Worm (Caenorhabditis elegans) whole organism, L4 larva: ENCODE data around the gene T21B6.3.
A peak's percentile ranks its signal among the peaks of the same experiment; 100 is the strongest.

Experiments used
- D1046.2 ChIP-seq: fragments of 200-800 bp; sonication (Bioruptor generic); IDR thresholded peaks from 2 replicates; pipeline ENCODE4 v1.3.6; 2022; ENCODE audit warnings: missing genetic modification characterization, missing compliant biosample characterization
- F37D6.2 ChIP-seq: sonication (generic microtip); optimal IDR thresholded peaks from 2 replicates; lab custom pipeline; 2016; ENCODE audit warnings: mild to moderate bottlenecking, missing genetic modification characterization, missing compliant biosample characterization
- F44E2.7 ChIP-seq: fragments of 200-800 bp; sonication (Bioruptor generic); IDR thresholded peaks from 2 replicates; pipeline ENCODE4 v2.1.2; 2022; ENCODE audit warnings: missing genetic modification characterization, missing compliant biosample characterization
- ZK337.2 ChIP-seq: fragments of 200-800 bp; sonication (Bioruptor generic); IDR thresholded peaks from 2 replicates; pipeline ENCODE4 v1.3.6; 2022; ENCODE audit warnings: missing genetic modification reagents, missing genetic modification characterization, missing compliant biosample characterization
- aha-1 ChIP-seq: fragments of 150-350 bp; peaks from one replicate; lab custom pipeline; 2014; ENCODE audit warnings: missing biosample characterization, missing genetic modification characterization
- arid-1 ChIP-seq: fragments of 200-800 bp; sonication (Bioruptor generic); conservative IDR thresholded peaks from 2 replicates; pipeline ENCODE4 v1.3.6; 2022; ENCODE audit warnings: missing genetic modification reagents, missing genetic modification characterization, missing compliant biosample characterization
- attf-4 ChIP-seq: sonication (generic microtip); optimal IDR thresholded peaks from 3 replicates; lab custom pipeline; 2017; ENCODE audit warnings: missing biosample characterization, missing genetic modification characterization
- ceh-20 ChIP-seq: fragments of 200-800 bp; sonication (Bioruptor generic); IDR thresholded peaks from 2 replicates; pipeline ENCODE4 v1.3.6; 2022; ENCODE audit warnings: missing genetic modification reagents, missing genetic modification characterization, missing compliant biosample characterization
- ceh-28 ChIP-seq: fragments of 150-350 bp; optimal IDR thresholded peaks from 2 replicates; lab custom pipeline; 2014; ENCODE audit warnings: missing biosample characterization, missing genetic modification reagents, missing genetic modification characterization
- ceh-32 ChIP-seq: sonication (generic microtip); optimal IDR thresholded peaks from 2 replicates; lab custom pipeline; 2016; ENCODE audit warnings: mild to moderate bottlenecking, missing genetic modification characterization, missing compliant biosample characterization; ENCODE audit not compliant: poor library complexity
- ceh-44 ChIP-seq: fragments of 200-800 bp; sonication (Bioruptor generic); IDR thresholded peaks from 2 replicates; pipeline ENCODE4 v1.3.6; 2022; ENCODE audit warnings: missing genetic modification reagents, missing genetic modification characterization, missing compliant biosample characterization
- ctbp-1 ChIP-seq: fragments of 200-800 bp; sonication (Bioruptor generic); IDR thresholded peaks from 2 replicates; pipeline ENCODE4 v1.3.6; 2022; ENCODE audit warnings: missing genetic modification reagents, missing genetic modification characterization, missing compliant biosample characterization
- daf-12 ChIP-seq: fragments of 150-350 bp; optimal IDR thresholded peaks from 2 replicates; lab custom pipeline; 2014; ENCODE audit warnings: missing biosample characterization, missing genetic modification reagents, missing genetic modification characterization
- daf-16 ChIP-seq, 3 experiments: sonication (generic microtip); optimal IDR thresholded peaks; 2 replicates each; lab custom pipeline; 2016 to 2017; ENCODE audit warnings: missing genetic modification characterization in 3 of 3, missing genetic modification reagents in 3 of 3, mild to moderate bottlenecking in 2 of 3, missing compliant biosample characterization in 2 of 3, missing biosample characterization in 1 of 3, moderate library complexity in 1 of 3
- daf-8 ChIP-seq: fragments of 200-800 bp; sonication (Bioruptor generic); IDR thresholded peaks from 2 replicates; pipeline ENCODE4 v1.3.6; 2022; ENCODE audit warnings: missing genetic modification characterization, missing compliant biosample characterization
- duxl-1 ChIP-seq: sonication (generic microtip); optimal IDR thresholded peaks from 2 replicates; lab custom pipeline; 2016; ENCODE audit warnings: mild to moderate bottlenecking, missing genetic modification characterization, moderate library complexity, missing compliant biosample characterization; ENCODE audit not compliant: poor library complexity
- dve-1 ChIP-seq: sonication (generic microtip); optimal IDR thresholded peaks from 2 replicates; lab custom pipeline; 2017; ENCODE audit warnings: antibody characterized with exemption, mild to moderate bottlenecking, missing genetic modification characterization, missing compliant biosample characterization; ENCODE audit not compliant: insufficient read depth
- egl-43 ChIP-seq: fragments of 200-800 bp; sonication (Bioruptor generic); IDR thresholded peaks from 2 replicates; pipeline ENCODE4 v1.3.6; 2022; ENCODE audit warnings: missing genetic modification reagents, missing genetic modification characterization, missing compliant biosample characterization
- fos-1 ChIP-seq: fragments of 150-350 bp; optimal IDR thresholded peaks from 2 replicates; lab custom pipeline; 2014; ENCODE audit warnings: missing biosample characterization, missing genetic modification characterization
- hlh-11 ChIP-seq: fragments of 200-800 bp; sonication (Bioruptor generic); optimal IDR thresholded peaks from 2 replicates; lab custom pipeline; 2018; ENCODE audit warnings: mild to moderate bottlenecking, missing genetic modification characterization, missing compliant biosample characterization
- hlh-30 ChIP-seq: sonication (generic microtip); optimal IDR thresholded peaks from 2 replicates; lab custom pipeline; 2017; ENCODE audit warnings: antibody characterized with exemption, mild to moderate bottlenecking, missing genetic modification characterization, missing compliant biosample characterization; ENCODE audit not compliant: insufficient read depth
- lin-15B ChIP-seq: fragments of 150-350 bp; sonication (generic microtip); optimal IDR thresholded peaks from 3 replicates; lab custom pipeline; 2014; ENCODE audit warnings: missing biosample characterization, missing genetic modification characterization
- madf-9 ChIP-seq: fragments of 200-800 bp; sonication (Bioruptor generic); conservative IDR thresholded peaks from 2 replicates; pipeline ENCODE4 v1.3.6; 2022; ENCODE audit warnings: missing genetic modification reagents, missing genetic modification characterization, missing compliant biosample characterization
- mdl-1 ChIP-seq, 2 experiments: fragments of 150-350 bp in 1 of 2; sonication (generic microtip) in 1 of 2; optimal IDR thresholded peaks; 2 replicates each; lab custom pipeline; 2014 to 2017; ENCODE audit warnings: missing biosample characterization in 2 of 2, missing genetic modification characterization in 2 of 2
- nhr-237 ChIP-seq: sonication (generic microtip); optimal IDR thresholded peaks from 2 replicates; lab custom pipeline; 2017; ENCODE audit warnings: missing biosample characterization, missing genetic modification characterization
- nhr-28 ChIP-seq: fragments of 150-350 bp; optimal IDR thresholded peaks from 2 replicates; lab custom pipeline; 2014; ENCODE audit warnings: missing biosample characterization, missing genetic modification characterization
- nhr-42 ChIP-seq: fragments of 200-800 bp; sonication (Bioruptor generic); IDR thresholded peaks from 2 replicates; pipeline ENCODE4 v1.3.6; 2022; ENCODE audit warnings: missing genetic modification characterization, missing compliant biosample characterization
- nhr-48 ChIP-seq: sonication (generic microtip); optimal IDR thresholded peaks from 2 replicates; lab custom pipeline; 2016; ENCODE audit warnings: mild to moderate bottlenecking, missing genetic modification characterization, missing compliant biosample characterization
- pha-4 ChIP-seq, 2 experiments: fragments of 150-350 bp in 1 of 2; fragments of 200-800 bp in 1 of 2; sonication (Bioruptor generic) in 1 of 2; IDR thresholded peaks in 1 of 2; optimal IDR thresholded peaks in 1 of 2; 2 replicates each; pipeline versions ENCODE4 v1.3.6 to Lab custom; 2014 to 2022; ENCODE audit warnings: missing genetic modification characterization in 2 of 2, missing genetic modification reagents in 2 of 2, missing biosample characterization in 1 of 2, missing compliant biosample characterization in 1 of 2
- php-3 ChIP-seq: fragments of 200-800 bp; sonication (Bioruptor generic); IDR thresholded peaks from 2 replicates; pipeline ENCODE4 v1.3.6; 2022; ENCODE audit warnings: missing genetic modification reagents, missing genetic modification characterization, missing compliant biosample characterization
- pqm-1 ChIP-seq: sonication (generic microtip); optimal IDR thresholded peaks from 2 replicates; lab custom pipeline; 2017; ENCODE audit warnings: missing biosample characterization, missing genetic modification characterization
- saeg-2 ChIP-seq: fragments of 200-800 bp; sonication (Bioruptor generic); IDR thresholded peaks from 2 replicates; pipeline ENCODE4 v1.3.6; 2022; ENCODE audit warnings: missing genetic modification reagents, missing genetic modification characterization, missing compliant biosample characterization
- sdz-12 ChIP-seq: fragments of 200-800 bp; sonication (Bioruptor generic); optimal IDR thresholded peaks from 2 replicates; lab custom pipeline; 2018; ENCODE audit warnings: mild to moderate bottlenecking, missing genetic modification characterization, missing compliant biosample characterization
- snpc-1.2 ChIP-seq: fragments of 200-800 bp; sonication (Bioruptor generic); IDR thresholded peaks from 2 replicates; pipeline ENCODE4 v1.3.6; 2022; ENCODE audit warnings: missing genetic modification reagents, missing genetic modification characterization, missing compliant biosample characterization
- spr-1 ChIP-seq: sonication (generic microtip); optimal IDR thresholded peaks from 2 replicates; lab custom pipeline; 2016; ENCODE audit warnings: mild to moderate bottlenecking, missing genetic modification characterization, missing compliant biosample characterization
- unc-130 ChIP-seq: sonication (generic microtip); optimal IDR thresholded peaks from 2 replicates; lab custom pipeline; 2016; ENCODE audit warnings: missing genetic modification reagents, missing genetic modification characterization, missing compliant biosample characterization
- unc-39 ChIP-seq: sonication (generic microtip); optimal IDR thresholded peaks from 2 replicates; lab custom pipeline; 2017; ENCODE audit warnings: missing biosample characterization, missing genetic modification characterization
- unc-62 ChIP-seq, 3 experiments: fragments of 150-350 bp in 1 of 3; sonication (generic microtip); optimal IDR thresholded peaks in 2 of 3; peaks in 1 of 3; 1 replicate in 1 of 3; 2 replicates in 2 of 3; lab custom pipeline; 2014 to 2017; ENCODE audit warnings: missing biosample characterization in 3 of 3, missing genetic modification characterization in 3 of 3, missing genetic modification reagents in 3 of 3, missing genotype in 1 of 3
- vab-7 ChIP-seq: fragments of 200-800 bp; sonication (Bioruptor generic); IDR thresholded peaks from 2 replicates; pipeline ENCODE4 v1.3.6; 2022; ENCODE audit warnings: missing genetic modification reagents, missing genetic modification characterization, missing compliant biosample characterization
- zfp-3 ChIP-seq: fragments of 200-800 bp; sonication (Bioruptor generic); conservative IDR thresholded peaks from 2 replicates; pipeline ENCODE4 v1.3.6; 2022; ENCODE audit warnings: missing genetic modification reagents, missing genetic modification characterization, missing compliant biosample characterization
- zip-2 ChIP-seq: fragments of 150-350 bp; optimal IDR thresholded peaks from 2 replicates; lab custom pipeline; 2014; ENCODE audit warnings: missing biosample characterization, missing genetic modification characterization
- ztf-11 ChIP-seq: fragments of 150-350 bp; optimal IDR thresholded peaks from 2 replicates; lab custom pipeline; 2014; ENCODE audit warnings: missing biosample characterization, missing genetic modification characterization

T21B6.3 gene

DNA sequence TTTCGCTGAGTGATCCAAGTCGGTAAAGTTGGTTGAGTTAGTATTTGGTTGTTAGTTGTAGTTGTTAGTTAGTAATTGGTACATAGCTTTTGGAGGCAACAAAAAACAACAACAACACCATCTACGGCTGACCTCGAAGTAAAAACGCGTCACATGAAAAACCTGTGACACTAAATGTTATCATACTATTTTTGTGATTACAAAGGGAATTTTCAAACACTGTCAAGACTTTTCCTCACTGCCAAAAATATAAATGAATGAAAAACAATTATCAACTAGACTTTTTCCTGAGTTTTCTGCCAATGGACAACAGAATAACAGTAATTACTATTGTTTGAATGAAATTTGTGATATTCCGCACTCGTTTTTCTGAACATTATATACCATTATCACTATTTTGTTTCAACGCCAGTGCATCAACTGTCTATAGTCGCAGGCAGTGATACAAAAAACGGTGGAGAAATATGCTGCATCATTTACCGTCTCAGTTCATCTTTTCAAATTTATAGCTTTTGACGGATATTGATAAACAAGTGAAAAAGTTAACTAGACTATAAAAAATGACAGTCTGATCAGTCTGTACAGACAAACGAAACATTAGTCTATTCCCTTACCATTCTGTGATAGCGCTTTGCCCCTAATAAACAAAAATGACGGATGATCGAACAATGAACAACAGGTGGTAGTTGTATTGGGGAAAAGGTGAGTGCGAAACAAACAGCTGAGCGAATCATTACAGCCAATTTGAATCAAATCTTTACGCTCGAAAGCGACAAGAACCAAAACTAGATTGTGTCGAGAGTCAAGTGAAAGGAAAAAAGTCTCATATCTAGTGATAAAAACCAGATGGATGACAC lies 34.1 kb downstream of the T21B6.3 start:
- no peak for TF ChIP-seq zip-2 (tag; lab: Kevin White, UChicago)
- no peak for TF ChIP-seq F44E2.7
- 0 out of 2 replicates have a peak, but pooled peaks have one; percentile 18 for TF ChIP-seq php-3
- TF ChIP-seq ceh-20, result no peak
- no peak for TF ChIP-seq ztf-11
- TF ChIP-seq egl-43 (GFP tag; lab: Robert Waterston, UW), result no peak
- no peak for TF ChIP-seq unc-39 (tag; lab: Kevin White, UChicago)
- TF ChIP-seq ceh-28 (tag; lab: Kevin White, UChicago), result no peak
- no peak for TF ChIP-seq vab-7 (GFP tag; lab: Robert Waterston, UW)
- no peak for TF ChIP-seq zfp-3 (GFP tag; lab: Robert Waterston, UW)
- no peak for TF ChIP-seq sdz-12 (GFP tag; lab: Kevin White, UChicago)
- no peak for TF ChIP-seq ceh-44
- TF ChIP-seq duxl-1 (tag; lab: Kevin White, UChicago), result no peak
- no peak for TF ChIP-seq arid-1 (GFP tag; lab: Robert Waterston, UW)
- TF ChIP-seq unc-62 (GFP tag; optimal IDR thresholded peaks at IDR 0.05 in 1 of 2; lab: Kevin White, UChicago), result peak in 1 of 2 experiments; percentile 93
- no peak for TF ChIP-seq unc-62 (tag; optimal IDR thresholded peaks at IDR 0.05; lab: Kevin White, UChicago)
- no peak for TF ChIP-seq daf-12 (tag; lab: Kevin White, UChicago)
- no peak for TF ChIP-seq snpc-1.2 (GFP tag; lab: Robert Waterston, UW)
- TF ChIP-seq daf-16 (GFP tag; optimal IDR thresholded peaks at IDR 0.05; lab: Kevin White, UChicago), result no peak
- peak; percentile 80 for TF ChIP-seq daf-16 (tag; optimal IDR thresholded peaks at IDR 0.05; lab: Kevin White, UChicago)
- no peak for TF ChIP-seq nhr-28 (tag; lab: Kevin White, UChicago)
- peak; percentile 50 for TF ChIP-seq hlh-30 (tag; lab: Kevin White, UChicago)
- no peak for TF ChIP-seq nhr-237 (tag; lab: Kevin White, UChicago)
- peak; percentile 49 for TF ChIP-seq pqm-1
- TF ChIP-seq dve-1, result peak; percentile 30
- no peak for TF ChIP-seq madf-9 (GFP tag; lab: Robert Waterston, UW)
- TF ChIP-seq hlh-11, result peak; percentile 57
- TF ChIP-seq nhr-48 (tag; lab: Kevin White, UChicago), result peak; percentile 23
- no peak for TF ChIP-seq ceh-32
- no peak for TF ChIP-seq ZK337.2 (GFP tag; lab: Robert Waterston, UW)
- no peak for TF ChIP-seq nhr-42 (GFP tag; lab: Robert Waterston, UW)
- no peak for TF ChIP-seq spr-1 (tag; lab: Kevin White, UChicago)
- no peak for TF ChIP-seq lin-15B (tag; lab: Kevin White, UChicago)
- TF ChIP-seq daf-8, result no peak
- TF ChIP-seq unc-130, result no peak
- TF ChIP-seq aha-1, result no peak
- no peak for TF ChIP-seq saeg-2 (GFP tag; lab: Robert Waterston, UW)
- TF ChIP-seq ctbp-1, result no peak
- TF ChIP-seq, all 104 proteins: peak for 8

DNA sequence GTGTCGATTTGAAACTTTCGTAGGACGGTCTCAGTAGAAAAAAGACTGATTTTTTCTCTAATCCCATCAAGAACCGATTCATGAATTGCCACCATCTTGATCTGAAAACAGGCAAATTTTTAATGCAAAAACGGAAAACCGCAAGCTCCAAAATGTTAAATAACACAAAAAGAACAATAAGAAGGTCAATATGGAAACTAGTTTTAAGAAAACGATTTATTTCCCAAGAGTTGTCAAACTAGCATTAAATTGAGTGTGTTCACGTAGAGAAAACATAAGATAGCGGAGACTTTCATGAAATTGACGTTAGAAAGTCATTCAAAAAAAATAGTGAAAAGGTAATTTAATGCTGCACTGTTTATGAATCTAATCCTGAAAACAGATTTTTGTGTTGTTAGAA lies 34.8 kb downstream of the T21B6.3 start, which contains the start of gene F47B10.9:
Gene F47B10.9 (minus strand): TSS at position 101 of the 400 bp plus-strand sequence.
- TF ChIP-seq ceh-20 (no peak), lin-15B (tag; lab: Kevin White, UChicago) (no peak), pqm-1 (no peak), nhr-28 (tag; lab: Kevin White, UChicago) (no peak), attf-4 (tag; lab: Kevin White, UChicago) (no peak), pha-4 (GFP tag; IDR thresholded peaks at IDR 0.05; lab: Robert Waterston, UW) (no peak), pha-4 (tag; optimal IDR thresholded peaks at IDR 0.05; lab: Kevin White, UChicago) (no peak), mdl-1 (tag; optimal IDR thresholded peaks at IDR 0.05; lab: Kevin White, UChicago) (no peak), D1046.2 (GFP tag; lab: Robert Waterston, UW) (no peak), nhr-42 (GFP tag; lab: Robert Waterston, UW) (no peak), fos-1 (no peak), F37D6.2 (tag; lab: Kevin White, UChicago) (no peak)
